Worm (Caenorhabditis elegans): ENCODE results near the gene T21C12.4.

The T21C12.4 gene

ce11 chrIII:10578873-10579272 is 21.1 kb upstream of the T21C12.4 start:
- TF ChIP-seq unc-55 (GFP tag; optimal IDR thresholded peaks at IDR 0.05): no peak
- peak in 1 of 2 experiments; percentile 8 for TF ChIP-seq lsy-2 (tag; optimal IDR thresholded peaks at IDR 0.05)
- no peak for TF ChIP-seq nhr-11 (tag; optimal IDR thresholded peaks at IDR 0.05)
- TF ChIP-seq nhr-23 (tag; optimal IDR thresholded peaks at IDR 0.05): no peak
- TF ChIP-seq nhr-21 (tag; optimal IDR thresholded peaks at IDR 0.05): no peak
- TF ChIP-seq ceh-82 (tag; optimal IDR thresholded peaks at IDR 0.05): no peak
- TF ChIP-seq crh-2 (tag; optimal IDR thresholded peaks at IDR 0.05): no peak

- no peak for TF ChIP-seq aly-2 (tag; optimal IDR thresholded peaks at IDR 0.05)
- no peak for TF ChIP-seq mbf-1 (tag; optimal IDR thresholded peaks at IDR 0.05)
- no peak for TF ChIP-seq peb-1 (tag; optimal IDR thresholded peaks at IDR 0.05)
- TF ChIP-seq fos-1 (tag; optimal IDR thresholded peaks at IDR 0.05): no peak
- TF ChIP-seq lsy-2 (tag; optimal IDR thresholded peaks at IDR 0.05): peak in 1 of 2 experiments; percentile 23
These were observed 20.0 kb upstream of the T21C12.4 start for ce11 chrIII:10577782-10578181.

ce11 chrIII:10575320-10575719 is 17.5 kb upstream of the T21C12.4 start, which contains the start of gene Y45F3A.4:
Gene Y45F3A.4, minus strand, starts transcription at chrIII:10575420.
- TF ChIP-seq zag-1 (tag; optimal IDR thresholded peaks at IDR 0.05): no peak
- TF ChIP-seq nhr-11 (tag; optimal IDR thresholded peaks at IDR 0.05): no peak
- no peak for TF ChIP-seq sem-4 (tag; optimal IDR thresholded peaks at IDR 0.05)
- no peak for TF ChIP-seq Y55F3AM.14 (GFP tag; optimal IDR thresholded peaks at IDR 0.05)
- TF ChIP-seq blmp-1 (tag; optimal IDR thresholded peaks at IDR 0.05; ENCODE audit: insufficient read depth): no peak
- no peak for TF ChIP-seq ztf-1 (GFP tag; conservative IDR thresholded peaks at IDR 0.05)
- TF ChIP-seq R02D3.7 (tag; optimal IDR thresholded peaks at IDR 0.05): no peak
- TF ChIP-seq alr-1 (tag; optimal IDR thresholded peaks at IDR 0.05): no peak
- no peak for TF ChIP-seq nhr-12 (tag; optimal IDR thresholded peaks at IDR 0.05)
- TF ChIP-seq sma-3 (GFP tag; optimal IDR thresholded peaks at IDR 0.05): no peak
- TF ChIP-seq sma-9 (GFP tag; optimal IDR thresholded peaks at IDR 0.05): no peak
- no peak for TF ChIP-seq sma-9 (tag; optimal IDR thresholded peaks at IDR 0.05)
- TF ChIP-seq mab-5 (tag; optimal IDR thresholded peaks at IDR 0.05): no peak
- no peak for TF ChIP-seq gmeb-1 (tag; optimal IDR thresholded peaks at IDR 0.05)

- TF ChIP-seq nhr-11 (tag; optimal IDR thresholded peaks at IDR 0.05) (no peak), sma-3 (GFP tag; optimal IDR thresholded peaks at IDR 0.05) (no peak)
These were observed 11.4 kb upstream of the T21C12.4 start for ce11 chrIII:10569246-10569645.

- TF ChIP-seq sma-3 (GFP tag; optimal IDR thresholded peaks at IDR 0.05): peak; percentile 14
- peak; percentile 52 for TF ChIP-seq fos-1 (tag; optimal IDR thresholded peaks at IDR 0.05)
- TF ChIP-seq nhr-11 (tag; optimal IDR thresholded peaks at IDR 0.05): no peak
- TF ChIP-seq crh-2 (tag; optimal IDR thresholded peaks at IDR 0.05): peak; percentile 51
- no peak for TF ChIP-seq aly-2 (tag; optimal IDR thresholded peaks at IDR 0.05)
- no peak for TF ChIP-seq unc-62 (GFP tag; optimal IDR thresholded peaks at IDR 0.05)
- TF ChIP-seq lsy-2 (tag; optimal IDR thresholded peaks at IDR 0.05): peak in 1 of 2 experiments; percentile 35
- no peak for TF ChIP-seq ama-1 (optimal IDR thresholded peaks at IDR 0.05)
These were observed 8.1 kb upstream of the T21C12.4 start, which contains the start of gene acdh-11 for ce11 chrIII:10565926-10566325. Gene acdh-11, plus strand, starts transcription at chrIII:10566258.

ce11 chrIII:10562542-10562941 is 4.7 kb upstream of the T21C12.4 start:
- TF ChIP-seq F13H6.1 (tag; optimal IDR thresholded peaks at IDR 0.05) (no peak), C34F6.9 (tag; optimal IDR thresholded peaks at IDR 0.05) (peak; percentile 16)

ce11 chrIII:10561904-10562303 is 4.1 kb upstream of the T21C12.4 start, which contains the start of gene Y45F3A.1:
Gene Y45F3A.1, minus strand, starts transcription at chrIII:10561915.
- TF ChIP-seq Y55F3AM.14 (GFP tag; optimal IDR thresholded peaks at IDR 0.05): no peak
- TF ChIP-seq elt-1 (tag; optimal IDR thresholded peaks at IDR 0.05): no peak
- no peak for TF ChIP-seq elt-3 (tag; optimal IDR thresholded peaks at IDR 0.05)
- TF ChIP-seq C34F6.9 (tag; optimal IDR thresholded peaks at IDR 0.05): no peak
- TF ChIP-seq aly-2 (tag; optimal IDR thresholded peaks at IDR 0.05): no peak
- no peak for TF ChIP-seq ceh-82 (tag; optimal IDR thresholded peaks at IDR 0.05)
- no peak for TF ChIP-seq sma-9 (GFP tag; optimal IDR thresholded peaks at IDR 0.05)
- no peak for TF ChIP-seq sma-9 (tag; optimal IDR thresholded peaks at IDR 0.05)
